Worm (Caenorhabditis elegans): ENCODE measurements around the gene lgc-28.

ce11 chrII:2627154-2627799 is 2.4 kb downstream of the lgc-28 start, which contains the start of gene sri-71:
- TF ChIP-seq pha-4 (tag; optimal IDR thresholded peaks at IDR 0.05) (no peak), nhr-11 (tag; optimal IDR thresholded peaks at IDR 0.05) (no peak), fos-1 (tag; optimal IDR thresholded peaks at IDR 0.05) (no peak), sea-2 (GFP tag; optimal IDR thresholded peaks at IDR 0.05) (no peak), mdl-1 (tag; optimal IDR thresholded peaks at IDR 0.05) (no peak), R02D3.7 (tag; optimal IDR thresholded peaks at IDR 0.05) (no peak), ztf-11 (tag; optimal IDR thresholded peaks at IDR 0.05) (no peak), ztf-4 (tag; optimal IDR thresholded peaks at IDR 0.05) (no peak), ceh-16 (tag; optimal IDR thresholded peaks at IDR 0.05) (no peak), nhr-67 (tag; optimal IDR thresholded peaks at IDR 0.05) (no peak)

Data from whole organism, L3 larva.